Worm (Caenorhabditis elegans) whole organism, young adult: ENCODE data around the gene dhs-12.

Experiments
- F10E7.11 ChIP-seq: sonication (generic microtip); optimal IDR thresholded peaks from 2 replicates; lab custom pipeline; 2017; ENCODE audit warnings: mild to moderate bottlenecking, missing genetic modification characterization, moderate library complexity, missing compliant biosample characterization
- F22D6.2 ChIP-seq: sonication (generic microtip); optimal IDR thresholded peaks from 2 replicates; lab custom pipeline; 2016; ENCODE audit warnings: mild to moderate bottlenecking, missing genetic modification characterization, missing compliant biosample characterization
- F57C9.4 ChIP-seq: sonication (generic microtip); optimal IDR thresholded peaks from 2 replicates; lab custom pipeline; 2017; ENCODE audit warnings: mild to moderate bottlenecking, missing genetic modification characterization, missing compliant biosample characterization
- K12H6.12 ChIP-seq: fragments of 200-800 bp; sonication (Bioruptor generic); optimal IDR thresholded peaks from 2 replicates; lab custom pipeline; 2018; ENCODE audit warnings: mild to moderate bottlenecking, missing genetic modification characterization, missing compliant biosample characterization
- ccch-3 ChIP-seq: fragments of 200-800 bp; sonication (Bioruptor generic); optimal IDR thresholded peaks from 2 replicates; lab custom pipeline; 2018; ENCODE audit warnings: mild to moderate bottlenecking, missing genetic modification characterization, missing compliant biosample characterization
- ceh-40 ChIP-seq: fragments of 200-800 bp; sonication (Bioruptor generic); IDR thresholded peaks from 2 replicates; pipeline ENCODE4 v1.3.6; 2022; ENCODE audit warnings: missing genetic modification characterization, missing compliant biosample characterization
- ceh-91 ChIP-seq: fragments of 200-800 bp; sonication (Bioruptor generic); IDR thresholded peaks from 2 replicates; pipeline ENCODE4 v1.3.6; 2022; ENCODE audit warnings: missing genetic modification reagents, missing genetic modification characterization, missing compliant biosample characterization
- dpff-1 ChIP-seq: sonication (generic microtip); optimal IDR thresholded peaks from 2 replicates; lab custom pipeline; 2017; ENCODE audit warnings: mild to moderate bottlenecking, missing genetic modification characterization, missing compliant biosample characterization
- egl-44 ChIP-seq: fragments of 200-800 bp; sonication (Bioruptor generic); IDR thresholded peaks from 2 replicates; pipeline ENCODE4 v1.3.6; 2022; ENCODE audit warnings: missing genetic modification reagents, missing genetic modification characterization, missing compliant biosample characterization
- nhr-90 ChIP-seq: sonication (generic microtip); optimal IDR thresholded peaks from 2 replicates; lab custom pipeline; 2016; ENCODE audit warnings: missing genotype, mild to moderate bottlenecking, missing genetic modification characterization, missing compliant biosample characterization
- rec-8 ChIP-seq, 2 experiments: sonication (generic microtip); optimal IDR thresholded peaks; 2 replicates each; lab custom pipeline; 2016; ENCODE audit warnings: mild to moderate bottlenecking in 2 of 2, missing genetic modification characterization in 2 of 2, missing genetic modification reagents in 2 of 2, missing genotype in 2 of 2, missing biosample characterization in 1 of 2, missing compliant biosample characterization in 1 of 2, moderate library complexity in 1 of 2
- zfh-2 ChIP-seq: fragments of 200-800 bp; sonication (Bioruptor generic); conservative IDR thresholded peaks from 2 replicates; pipeline ENCODE4 v1.3.6; 2022; ENCODE audit warnings: missing genetic modification reagents, missing genetic modification characterization, missing compliant biosample characterization

DNA sequence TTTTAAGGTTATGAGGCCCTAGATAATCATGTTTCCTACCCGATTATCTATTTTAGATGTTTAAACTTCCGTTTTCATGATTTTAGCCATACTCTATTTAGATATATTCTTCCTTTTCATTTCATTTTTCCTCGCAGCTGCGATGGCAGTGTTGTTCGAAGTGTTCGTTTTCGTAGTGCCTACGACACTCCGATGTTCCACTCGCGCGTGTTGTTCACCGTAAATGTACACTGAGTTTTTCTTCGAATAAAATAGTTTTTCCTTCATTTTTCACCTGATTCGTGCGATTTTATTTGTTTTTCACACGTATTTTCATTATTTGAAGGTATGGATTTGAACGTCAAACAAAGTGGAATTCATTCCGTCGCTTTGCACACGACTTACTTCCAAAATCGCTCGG lies 45.4 kb upstream of the dhs-12 start, which contains the start of gene dis-3:
- TF ChIP-seq dpff-1 (tag; lab: Kevin White, UChicago) (no peak), rec-8 (tag; optimal IDR thresholded peaks at IDR 0.05; lab: Kevin White, UChicago) (no peak), nhr-90 (tag; lab: Kevin White, UChicago) (no peak), egl-44 (GFP tag; lab: Robert Waterston, UW) (no peak), ceh-91 (GFP tag; lab: Robert Waterston, UW) (no peak), ceh-40 (GFP tag; lab: Robert Waterston, UW) (no peak), K12H6.12 (tag; lab: Kevin White, UChicago) (no peak), F10E7.11 (tag; lab: Kevin White, UChicago) (no peak), zfh-2 (GFP tag; lab: Robert Waterston, UW) (no peak), F57C9.4 (tag; lab: Kevin White, UChicago) (no peak), F22D6.2 (tag; lab: Kevin White, UChicago) (no peak), ccch-3 (GFP tag; lab: Kevin White, UChicago) (no peak)
